Fruit fly (Drosophila melanogaster): ENCODE measurements around the gene Syx17.

dm6 chr3L:4409134-4409897 is 6.0 kb downstream of the Syx17 start:
- TF ChIP-seq Gug (GFP tag; IDR thresholded peaks at IDR 0.05) (no peak), achi (GFP tag; optimal IDR thresholded peaks at IDR 0.05) (no peak), salr (GFP tag; optimal IDR thresholded peaks at IDR 0.05) (peak; percentile 0 to 5), CG31627 (GFP tag; optimal IDR thresholded peaks at IDR 0.05) (no peak), fd59A (GFP tag; optimal IDR thresholded peaks at IDR 0.05) (no peak), fkh (GFP tag; optimal IDR thresholded peaks at IDR 0.05) (no peak), Hr38 (GFP tag; optimal IDR thresholded peaks at IDR 0.05) (no peak), svp (GFP tag) (no peak), CG11902 (GFP tag; optimal IDR thresholded peaks at IDR 0.05) (no peak), fd85E (GFP tag; optimal IDR thresholded peaks at IDR 0.05) (no peak), CG1621 (tag; optimal IDR thresholded peaks at IDR 0.05) (no peak)

Data from whole organism, prepupa.